Worm (Caenorhabditis elegans): ENCODE data around the gene Y51A2D.21.

- TF ChIP-seq klf-2 (GFP tag; conservative IDR thresholded peaks at IDR 0.05) = no peak
- TF ChIP-seq ztf-23 (GFP tag; IDR thresholded peaks at IDR 0.05) = no peak
- no peak for TF ChIP-seq med-1 (GFP tag; optimal IDR thresholded peaks at IDR 0.05; ENCODE audit: insufficient read depth)
- no peak for TF ChIP-seq tab-1 (GFP tag; IDR thresholded peaks at IDR 0.05)
Measured at ce11 chrV:18616287-18616686, 44.7 kb downstream of the Y51A2D.21 start, which contains the start of gene nhr-70.
